Fruit fly (Drosophila melanogaster) whole organism, pupa: ENCODE results near the gene slp1.

Source experiments
- CG10348 ChIP-seq: fragments of 200-800 bp; sonication (Bioruptor generic); IDR thresholded peaks from 2 replicates; pipeline ENCODE4 v1.3.6; 2022; ENCODE audit warnings: missing biosample characterization, missing genetic modification characterization
- CG12605 ChIP-seq: fragments of 200-800 bp; sonication (Bioruptor generic); IDR thresholded peaks from 2 replicates; pipeline ENCODE4 v1.3.6; 2022; ENCODE audit warnings: missing biosample characterization, missing genetic modification characterization
- CG13204 ChIP-seq: fragments of 200-800 bp; sonication (Bioruptor generic); optimal IDR thresholded peaks from 2 replicates; lab custom pipeline; 2018; ENCODE audit warnings: missing biosample characterization, mild to moderate bottlenecking, missing genetic modification characterization, moderate library complexity
- CG14655 ChIP-seq: fragments of 200-800 bp; sonication (Bioruptor generic); optimal IDR thresholded peaks from 3 replicates; lab custom pipeline; 2017; ENCODE audit warnings: mild to moderate bottlenecking, missing biosample characterization, missing genetic modification reagents, missing genetic modification characterization
- CG15710 ChIP-seq: fragments of 200-800 bp; sonication (Bioruptor generic); optimal IDR thresholded peaks from 2 replicates; lab custom pipeline; 2018; ENCODE audit warnings: missing biosample characterization, mild to moderate bottlenecking, missing genetic modification characterization, moderate library complexity
- CG17806 ChIP-seq: fragments of 200-800 bp; sonication (Bioruptor generic); optimal IDR thresholded peaks from 2 replicates; lab custom pipeline; 2018; ENCODE audit warnings: missing biosample characterization, mild to moderate bottlenecking, missing genetic modification characterization, moderate library complexity
- CG32121 ChIP-seq: fragments of 200-800 bp; sonication (Bioruptor generic); IDR thresholded peaks from 2 replicates; pipeline ENCODE4 v1.3.6; 2022; ENCODE audit warnings: missing biosample characterization, missing genetic modification characterization
- CG34367 ChIP-seq: fragments of 200-800 bp; sonication (Bioruptor generic); optimal IDR thresholded peaks from 2 replicates; lab custom pipeline; 2018; ENCODE audit warnings: missing biosample characterization, mild to moderate bottlenecking, missing genetic modification characterization
- CG4496 ChIP-seq: fragments of 200-800 bp; sonication (Bioruptor generic); IDR thresholded peaks from 3 replicates; pipeline ENCODE4 v1.3.6; 2022; ENCODE audit warnings: missing biosample characterization, missing genetic modification characterization
- CG8159 ChIP-seq: fragments of 200-800 bp; sonication (Bioruptor generic); optimal IDR thresholded peaks from 3 replicates; lab custom pipeline; 2018; ENCODE audit warnings: missing biosample characterization, mild to moderate bottlenecking, missing genetic modification characterization, moderate library complexity
- CG8301 ChIP-seq: fragments of 200-800 bp; sonication (Bioruptor generic); optimal IDR thresholded peaks from 2 replicates; lab custom pipeline; 2018; ENCODE audit warnings: missing biosample characterization, mild to moderate bottlenecking, missing genetic modification characterization
- CG9948 ChIP-seq: fragments of 200-800 bp; sonication (Bioruptor generic); optimal IDR thresholded peaks from 2 replicates; lab custom pipeline; 2018; ENCODE audit warnings: missing biosample characterization, mild to moderate bottlenecking, missing genetic modification characterization, moderate library complexity
- D1 ChIP-seq: fragments of 200-800 bp; sonication (Bioruptor generic); optimal IDR thresholded peaks from 2 replicates; lab custom pipeline; 2018; ENCODE audit warnings: missing biosample characterization, mild to moderate bottlenecking, missing genetic modification characterization, moderate library complexity
- EcR ChIP-seq: fragments of 200-800 bp; sonication (Bioruptor generic); optimal IDR thresholded peaks from 3 replicates; lab custom pipeline; 2019; ENCODE audit warnings: missing biosample characterization, missing genetic modification characterization, mild to moderate bottlenecking, moderate library complexity, missing genetic modification reagents
- Ets98B ChIP-seq: fragments of 200-800 bp; sonication (Bioruptor generic); IDR thresholded peaks from 2 replicates; pipeline ENCODE4 v1.3.6; 2022; ENCODE audit warnings: missing biosample characterization, missing genetic modification characterization
- Pif1A ChIP-seq: fragments of 200-800 bp; sonication (Bioruptor generic); optimal IDR thresholded peaks from 3 replicates; lab custom pipeline; 2016; ENCODE audit warnings: missing biosample characterization, missing genetic modification characterization
- Pif1B ChIP-seq: fragments of 200-800 bp; sonication (Bioruptor generic); optimal IDR thresholded peaks from 3 replicates; lab custom pipeline; 2016; ENCODE audit warnings: missing biosample characterization, missing genetic modification characterization
- Snoo ChIP-seq: fragments of 200-800 bp; sonication (Bioruptor generic); optimal IDR thresholded peaks from 3 replicates; lab custom pipeline; 2017; ENCODE audit warnings: missing biosample characterization, mild to moderate bottlenecking, missing genetic modification characterization, inconsistent platforms
- fd96Ca ChIP-seq: fragments of 200-800 bp; sonication (Bioruptor generic); IDR thresholded peaks from 3 replicates; pipeline ENCODE4 v1.3.6; 2022; ENCODE audit warnings: missing biosample characterization, missing genetic modification characterization
- gl ChIP-seq: fragments of 200-800 bp; sonication (Bioruptor generic); optimal IDR thresholded peaks from 2 replicates; lab custom pipeline; 2018; ENCODE audit warnings: missing biosample characterization, mild to moderate bottlenecking, missing genetic modification characterization
- rn ChIP-seq: fragments of 200-800 bp; sonication (Bioruptor generic); IDR thresholded peaks from 2 replicates; pipeline ENCODE4 v1.3.6; 2022; ENCODE audit warnings: missing biosample characterization, missing genetic modification characterization

Gene slp1

DNA sequence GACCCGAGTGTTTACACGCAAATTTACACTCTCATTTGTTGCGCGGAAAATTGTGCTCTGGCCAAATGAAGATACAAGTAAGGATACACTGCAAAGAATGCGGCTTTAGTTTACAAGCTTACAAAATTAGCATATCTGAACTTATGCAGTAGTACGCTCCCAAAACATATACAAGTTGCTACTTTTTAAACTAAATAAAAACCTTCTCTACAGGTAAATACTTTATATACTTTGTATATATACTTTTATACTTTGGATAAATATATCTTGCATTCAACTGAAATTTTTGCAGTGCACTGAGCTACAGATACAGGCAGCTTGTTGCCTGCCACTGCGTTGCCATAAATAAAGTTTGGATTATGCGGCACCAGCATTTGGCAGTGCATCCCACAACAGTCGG, 22.4 kb downstream of the slp1 start:
- TF ChIP-seq fd96Ca (GFP tag; lab: Robert Waterston, UW) (no peak), CG8159 (tag; lab: Kevin White, UChicago) (peak; percentile 42), CG13204 (no peak), CG10348 (no peak), CG8301 (tag; lab: Kevin White, UChicago) (peak; percentile 8), CG14655 (GFP tag; lab: Kevin White, UChicago) (peak; percentile 46), CG17806 (tag; lab: Kevin White, UChicago) (peak; percentile 24), CG9948 (tag; lab: Kevin White, UChicago) (peak; percentile 25), rn (GFP tag; lab: Robert Waterston, UW) (no peak), Snoo (tag; lab: Kevin White, UChicago) (no peak), CG15710 (peak; percentile 19)

DNA sequence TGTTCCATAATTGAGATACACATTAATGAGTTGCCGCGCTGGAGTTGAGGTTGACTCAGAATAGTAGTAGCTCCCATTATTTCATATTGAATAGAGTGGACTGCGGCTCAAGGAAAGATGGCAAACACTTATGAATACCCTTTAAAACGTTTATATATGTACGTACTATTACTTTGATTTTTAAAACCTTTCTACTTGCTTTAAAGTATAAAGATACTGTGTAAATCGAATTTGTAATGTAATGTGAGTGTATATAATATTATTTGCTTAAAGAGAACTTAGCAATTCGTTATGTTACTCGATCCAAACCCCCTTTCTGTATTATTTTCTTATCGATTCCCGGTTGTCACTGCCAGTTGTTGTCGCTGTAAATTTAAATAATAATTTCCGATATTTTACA, 25.8 kb downstream of the slp1 start:
- peak; percentile 1 for TF ChIP-seq CG17806 (tag; lab: Kevin White, UChicago)
- TF ChIP-seq CG8159 (tag; lab: Kevin White, UChicago), result peak; percentile 42
- peak; percentile 10 for TF ChIP-seq CG15710
- no peak for TF ChIP-seq rn (GFP tag; lab: Robert Waterston, UW)
- TF ChIP-seq CG10348, result no peak
- TF ChIP-seq gl (tag; lab: Kevin White, UChicago), result no peak
- no peak for TF ChIP-seq D1 (tag; lab: Kevin White, UChicago)
- TF ChIP-seq fd96Ca (GFP tag; lab: Robert Waterston, UW), result no peak
- no peak for TF ChIP-seq CG8301 (tag; lab: Kevin White, UChicago)
- no peak for TF ChIP-seq Snoo (tag; lab: Kevin White, UChicago)
- no peak for TF ChIP-seq CG4496
- TF ChIP-seq CG32121, result no peak
- TF ChIP-seq, all 21 proteins: peak for 3

dm6 chr2L:3852120-3852519, 26.6 kb downstream of the slp1 start:
- TF ChIP-seq CG34367 (tag; lab: Kevin White, UChicago) (peak; percentile 24), CG15710 (peak; percentile 35), EcR (GFP tag; lab: Kevin White, UChicago) (no peak), CG14655 (GFP tag; lab: Kevin White, UChicago) (peak; percentile 2), gl (tag; lab: Kevin White, UChicago) (no peak), CG17806 (tag; lab: Kevin White, UChicago) (peak; percentile 19), CG8301 (tag; lab: Kevin White, UChicago) (no peak), Pif1A (GFP tag; lab: Kevin White, UChicago) (no peak), Pif1B (GFP tag; lab: Kevin White, UChicago) (no peak), rn (GFP tag; lab: Robert Waterston, UW) (no peak), Snoo (tag; lab: Kevin White, UChicago) (no peak), CG10348 (no peak), D1 (tag; lab: Kevin White, UChicago) (no peak), CG8159 (tag; lab: Kevin White, UChicago) (peak; percentile 22), CG32121 (no peak), CG4496 (no peak), fd96Ca (GFP tag; lab: Robert Waterston, UW) (no peak), CG13204 (no peak), CG9948 (tag; lab: Kevin White, UChicago) (peak; percentile 18), Ets98B (no peak), CG12605 (GFP tag; lab: Robert Waterston, UW) (no peak)

dm6 chr2L:3853507-3854030, 28.1 kb downstream of the slp1 start:
- no peak for TF ChIP-seq D1 (tag; lab: Kevin White, UChicago)
- TF ChIP-seq CG15710, result peak; percentile 9
- no peak for TF ChIP-seq EcR (GFP tag; lab: Kevin White, UChicago)
- TF ChIP-seq Ets98B, result peak; percentile 33; the same call in 1 of the 2 replicates
- no peak for TF ChIP-seq Pif1A (GFP tag; lab: Kevin White, UChicago)
- no peak for TF ChIP-seq CG12605 (GFP tag; lab: Robert Waterston, UW)
- TF ChIP-seq Snoo (tag; lab: Kevin White, UChicago), result no peak
- TF ChIP-seq rn (GFP tag; lab: Robert Waterston, UW), result no peak
- 0 out of 3 replicates have a peak, but pooled peaks have one; percentile 10 for TF ChIP-seq fd96Ca (GFP tag; lab: Robert Waterston, UW)
- no peak for TF ChIP-seq CG13204
- TF ChIP-seq CG10348, result no peak
- no peak for TF ChIP-seq CG34367 (tag; lab: Kevin White, UChicago)
- peak; percentile 5 for TF ChIP-seq CG8301 (tag; lab: Kevin White, UChicago)
- 0 out of 2 replicates have a peak, but pooled peaks have one; percentile 34 for TF ChIP-seq CG32121
- TF ChIP-seq CG8159 (tag; lab: Kevin White, UChicago), result peak; percentile 31
- no peak for TF ChIP-seq gl (tag; lab: Kevin White, UChicago)
- peak; percentile 17 for TF ChIP-seq CG17806 (tag; lab: Kevin White, UChicago)
- 0 out of 3 replicates have a peak, but pooled peaks have one; percentile 24 for TF ChIP-seq CG4496
- TF ChIP-seq Pif1B (GFP tag; lab: Kevin White, UChicago), result no peak
- peak; percentile 35 for TF ChIP-seq CG14655 (GFP tag; lab: Kevin White, UChicago)
- peak; percentile 11 for TF ChIP-seq CG9948 (tag; lab: Kevin White, UChicago)
- TF ChIP-seq, all 21 proteins: peak for 10

DNA sequence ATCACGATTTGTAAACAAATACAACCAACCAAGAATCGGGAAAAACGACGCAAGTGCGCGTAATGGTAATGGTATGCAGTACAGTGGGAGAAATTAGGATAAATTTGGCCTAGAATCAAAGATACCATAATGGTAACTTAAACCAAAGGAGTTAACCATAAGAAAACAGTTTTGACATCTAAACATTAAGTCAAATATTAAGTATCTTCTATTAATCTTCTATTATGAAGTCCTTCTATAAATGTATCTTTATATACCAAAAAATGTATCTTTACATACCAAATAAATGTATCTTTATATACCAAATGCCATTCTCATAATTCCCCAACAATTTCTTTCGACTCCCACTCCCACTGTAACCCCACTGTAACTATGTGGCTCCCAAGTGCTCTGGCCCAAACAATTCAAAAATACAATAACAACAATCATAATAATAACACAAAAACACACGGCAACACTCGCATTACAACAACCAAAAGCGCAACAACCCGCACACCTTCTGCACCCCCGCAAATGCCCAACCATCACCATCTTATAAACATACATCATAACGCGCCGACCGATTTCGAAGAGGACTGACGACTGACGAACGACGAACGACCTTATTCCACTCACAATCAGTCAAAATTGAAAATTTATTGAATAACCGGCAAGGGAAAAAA, 30.2 kb downstream of the slp1 start:
- TF ChIP-seq CG8159 (tag; lab: Kevin White, UChicago) (peak; percentile 18), CG14655 (GFP tag; lab: Kevin White, UChicago) (no peak), CG13204 (no peak), CG32121 (no peak), CG34367 (tag; lab: Kevin White, UChicago) (no peak), Pif1A (GFP tag; lab: Kevin White, UChicago) (no peak), CG17806 (tag; lab: Kevin White, UChicago) (no peak), CG9948 (tag; lab: Kevin White, UChicago) (peak; percentile 1), Pif1B (GFP tag; lab: Kevin White, UChicago) (no peak)
